Fruit fly (Drosophila melanogaster) whole organism, embryonic: Measurements from ENCODE around the gene Lnk.

Experiments
- Abd-B ChIP-seq: fragments of 200-800 bp; sonication (Bioruptor generic); optimal IDR thresholded peaks from 2 replicates; lab custom pipeline; 2018; ENCODE audit warnings: missing biosample characterization, mild to moderate bottlenecking, missing genetic modification characterization, moderate library complexity
- Bgb ChIP-seq: fragments of 200-800 bp; sonication (Bioruptor generic); IDR thresholded peaks from 2 replicates; pipeline ENCODE4 v1.3.6; 2022; ENCODE audit warnings: missing biosample characterization, missing genetic modification characterization; ENCODE audit not compliant: partially characterized antibody
- CG10147 ChIP-seq: fragments of 200-800 bp; sonication (Bioruptor generic); optimal IDR thresholded peaks from 2 replicates; lab custom pipeline; 2019; ENCODE audit warnings: missing biosample characterization, mild to moderate bottlenecking, missing genetic modification characterization, moderate library complexity
- CG10543 ChIP-seq: fragments of 200-800 bp; sonication (Bioruptor generic); optimal IDR thresholded peaks from 3 replicates; lab custom pipeline; 2017; ENCODE audit warnings: missing biosample characterization, mild to moderate bottlenecking, missing genetic modification characterization, moderate library complexity
- CG11723 ChIP-seq: fragments of 200-800 bp; sonication (Bioruptor generic); optimal IDR thresholded peaks from 2 replicates; lab custom pipeline; 2017; ENCODE audit warnings: missing biosample characterization, mild to moderate bottlenecking, missing genetic modification characterization
- CG12769 ChIP-seq: fragments of 200-800 bp; sonication (Bioruptor generic); optimal IDR thresholded peaks from 2 replicates; lab custom pipeline; 2019; ENCODE audit warnings: missing biosample characterization, mild to moderate bottlenecking, missing genetic modification characterization, moderate library complexity
- CG13296 ChIP-seq: fragments of 200-800 bp; sonication (Bioruptor generic); optimal IDR thresholded peaks from 3 replicates; lab custom pipeline; 2018; ENCODE audit warnings: missing biosample characterization, mild to moderate bottlenecking, missing genetic modification characterization
- CG14710 ChIP-seq: fragments of 200-800 bp; sonication (Bioruptor generic); optimal IDR thresholded peaks from 3 replicates; lab custom pipeline; 2019; ENCODE audit warnings: missing biosample characterization, mild to moderate bottlenecking, missing genetic modification characterization, moderate library complexity
- CG2712 ChIP-seq: fragments of 200-800 bp; optimal IDR thresholded peaks from 3 replicates; lab custom pipeline; 2019; ENCODE audit warnings: missing biosample characterization, mild to moderate bottlenecking, missing genetic modification characterization, moderate library complexity
- CG31388 ChIP-seq: fragments of 200-800 bp; sonication (Bioruptor generic); optimal IDR thresholded peaks from 2 replicates; lab custom pipeline; 2016; ENCODE audit warnings: missing biosample characterization, missing genetic modification characterization
- CG32767 ChIP-seq: fragments of 200-800 bp; sonication (Bioruptor generic); IDR thresholded peaks from 2 replicates; pipeline ENCODE4 v1.3.6; 2022; ENCODE audit warnings: missing biosample characterization, missing genetic modification characterization
- CG34376 ChIP-seq: fragments of 200-800 bp; sonication (Bioruptor generic); optimal IDR thresholded peaks from 2 replicates; lab custom pipeline; 2018; ENCODE audit warnings: missing biosample characterization, mild to moderate bottlenecking, missing genetic modification characterization
- CG3847 ChIP-seq: fragments of 200-800 bp; sonication (Bioruptor generic); IDR thresholded peaks from 2 replicates; pipeline ENCODE4 v1.3.6; 2022; ENCODE audit warnings: missing biosample characterization, missing genetic modification characterization
- CG43689 ChIP-seq: fragments of 200-800 bp; sonication (Bioruptor generic); IDR thresholded peaks from 2 replicates; pipeline ENCODE4 v1.3.6; 2022; ENCODE audit warnings: missing biosample characterization, missing genetic modification characterization
- CG4404 ChIP-seq: fragments of 200-800 bp; sonication (Bioruptor generic); IDR thresholded peaks from 2 replicates; pipeline ENCODE4 v1.3.6; 2022; ENCODE audit warnings: missing biosample characterization, missing genetic modification characterization
- CG6791 ChIP-seq: fragments of 200-800 bp; sonication (Bioruptor generic); IDR thresholded peaks from 3 replicates; pipeline ENCODE4 v1.3.6; 2022; ENCODE audit warnings: missing biosample characterization, missing genetic modification characterization; ENCODE audit not compliant: partially characterized antibody
- CG7745 ChIP-seq: fragments of 200-800 bp; sonication (Bioruptor generic); optimal IDR thresholded peaks from 2 replicates; lab custom pipeline; 2018; ENCODE audit warnings: missing biosample characterization, mild to moderate bottlenecking, missing genetic modification characterization, moderate library complexity
- CG7928 ChIP-seq: fragments of 200-800 bp; sonication (Bioruptor generic); optimal IDR thresholded peaks from 2 replicates; lab custom pipeline; 2017; ENCODE audit warnings: missing biosample characterization, mild to moderate bottlenecking, missing genetic modification characterization
- CG7987 ChIP-seq: fragments of 200-800 bp; sonication (Bioruptor generic); optimal IDR thresholded peaks from 2 replicates; lab custom pipeline; 2018; ENCODE audit warnings: missing biosample characterization, mild to moderate bottlenecking, missing genetic modification characterization, moderate library complexity
- Chrac-16 ChIP-seq: fragments of 200-800 bp; sonication (Bioruptor generic); optimal IDR thresholded peaks from 3 replicates; lab custom pipeline; 2016; ENCODE audit warnings: missing biosample characterization, missing genetic modification characterization
- CoRest ChIP-seq: fragments of 200-800 bp; sonication (Bioruptor generic); optimal IDR thresholded peaks from 3 replicates; lab custom pipeline; 2018; ENCODE audit warnings: missing biosample characterization, mild to moderate bottlenecking, missing genetic modification characterization, moderate library complexity
- Dad ChIP-seq: fragments of 200-800 bp; sonication (Bioruptor generic); optimal IDR thresholded peaks from 3 replicates; lab custom pipeline; 2016; ENCODE audit warnings: missing biosample characterization, missing genetic modification characterization
- Dip3 ChIP-seq: fragments of 200-800 bp; sonication (Bioruptor generic); optimal IDR thresholded peaks from 3 replicates; lab custom pipeline; 2016; ENCODE audit warnings: missing biosample characterization, missing genetic modification characterization
- E2f2 ChIP-seq: fragments of 200-800 bp; sonication (Bioruptor generic); IDR thresholded peaks from 2 replicates; pipeline ENCODE4 v1.3.6; 2022; ENCODE audit warnings: missing biosample characterization, missing genetic modification characterization
- H15 ChIP-seq: fragments of 200-800 bp; sonication (Bioruptor generic); IDR thresholded peaks from 3 replicates; pipeline ENCODE4 v1.3.6; 2022; ENCODE audit warnings: missing biosample characterization, missing genetic modification characterization
- HLH4C ChIP-seq: fragments of 200-800 bp; sonication (Bioruptor generic); IDR thresholded peaks from 3 replicates; pipeline ENCODE4 v1.3.6; 2022; ENCODE audit warnings: missing biosample characterization, missing genetic modification characterization; ENCODE audit not compliant: partially characterized antibody
- HmgZ ChIP-seq: fragments of 200-800 bp; sonication (Bioruptor generic); optimal IDR thresholded peaks from 2 replicates; lab custom pipeline; 2018; ENCODE audit warnings: missing biosample characterization, mild to moderate bottlenecking, missing genetic modification characterization
- Hr51 ChIP-seq, 2 experiments: fragments of 200-800 bp; sonication (Bioruptor generic); optimal IDR thresholded peaks; 2 replicates in 1 of 2; 3 replicates in 1 of 2; lab custom pipeline; 2016 to 2018; ENCODE audit warnings: missing biosample characterization in 2 of 2, missing genetic modification characterization in 2 of 2, mild to moderate bottlenecking in 1 of 2, moderate library complexity in 1 of 2
- Kr ChIP-seq: fragments of 200-800 bp; sonication (Bioruptor generic); optimal IDR thresholded peaks from 2 replicates; lab custom pipeline; 2017; ENCODE audit warnings: missing biosample characterization, mild to moderate bottlenecking, missing genetic modification characterization
- Lhr ChIP-seq: fragments of 200-800 bp; sonication (Bioruptor generic); optimal IDR thresholded peaks from 3 replicates; lab custom pipeline; 2017; ENCODE audit warnings: mild to moderate bottlenecking, missing biosample characterization, missing genetic modification reagents, missing genetic modification characterization
- Mad ChIP-seq: fragments of 200-800 bp; sonication (Bioruptor generic); optimal IDR thresholded peaks from 2 replicates; lab custom pipeline; 2016; ENCODE audit warnings: missing biosample characterization, missing genetic modification characterization
- Myb ChIP-seq: fragments of 200-800 bp; sonication (Bioruptor generic); optimal IDR thresholded peaks from 2 replicates; lab custom pipeline; 2016; ENCODE audit warnings: missing biosample characterization, missing genetic modification characterization
- Optix ChIP-seq: fragments of 200-800 bp; sonication (Bioruptor generic); IDR thresholded peaks from 3 replicates; pipeline ENCODE4 v1.3.6; 2022; ENCODE audit warnings: missing biosample characterization, missing genetic modification characterization
- Sry-δ ChIP-seq: fragments of 200-800 bp; sonication (Bioruptor generic); optimal IDR thresholded peaks from 2 replicates; lab custom pipeline; 2016; ENCODE audit warnings: missing biosample characterization, missing genetic modification characterization
- Stat92E ChIP-seq, 3 experiments: fragments of >200 bp in 2 of 3; fragments of 200-800 bp in 1 of 3; sonication (Bioruptor generic) in 1 of 3; optimal IDR thresholded peaks; 2 replicates each; lab custom pipeline; 2017 to 2019; ENCODE audit warnings: missing biosample characterization in 3 of 3, missing genetic modification characterization in 3 of 3, mild to moderate bottlenecking in 1 of 3, moderate library complexity in 1 of 3
- Taf1 ChIP-seq: fragments of 200-800 bp; sonication (Bioruptor generic); IDR thresholded peaks from 2 replicates; pipeline ENCODE4 v1.3.6; 2022; ENCODE audit warnings: missing biosample characterization, missing genetic modification characterization
- aop ChIP-seq: fragments of 200-800 bp; sonication (Bioruptor generic); IDR thresholded peaks from 2 replicates; pipeline ENCODE4 v1.3.6; 2022; ENCODE audit warnings: missing biosample characterization, missing genetic modification characterization
- bab2 ChIP-seq: fragments of 200-800 bp; sonication (Bioruptor generic); optimal IDR thresholded peaks from 2 replicates; lab custom pipeline; 2016; ENCODE audit warnings: missing biosample characterization, missing genetic modification characterization
- cwo ChIP-seq: fragments of 200-800 bp; sonication (Bioruptor generic); optimal IDR thresholded peaks from 3 replicates; lab custom pipeline; 2017; ENCODE audit warnings: missing biosample characterization, missing genetic modification characterization, mild to moderate bottlenecking, moderate library complexity, missing genetic modification reagents
- da ChIP-seq: fragments of 200-800 bp; sonication (Bioruptor generic); optimal IDR thresholded peaks from 2 replicates; lab custom pipeline; 2016; ENCODE audit warnings: missing biosample characterization, missing genetic modification characterization
- dan ChIP-seq: fragments of 200-800 bp; sonication (Bioruptor generic); IDR thresholded peaks from 2 replicates; pipeline ENCODE4 v1.3.6; 2022; ENCODE audit warnings: missing biosample characterization, missing genetic modification characterization
- dpn ChIP-seq, 2 experiments: fragments of 200-800 bp; sonication (Bioruptor generic); optimal IDR thresholded peaks; 3 replicates each; lab custom pipeline; 2016; ENCODE audit warnings: missing biosample characterization in 2 of 2, missing genetic modification characterization in 2 of 2
- gsb-n ChIP-seq: fragments of 200-800 bp; sonication (Bioruptor generic); optimal IDR thresholded peaks from 3 replicates; lab custom pipeline; 2018; ENCODE audit warnings: missing biosample characterization, mild to moderate bottlenecking, missing genetic modification characterization
- lbe ChIP-seq: fragments of 200-800 bp; sonication (Bioruptor generic); optimal IDR thresholded peaks from 2 replicates; lab custom pipeline; 2016; ENCODE audit warnings: missing biosample characterization, mild to moderate bottlenecking, missing genetic modification characterization
- lilli ChIP-seq: fragments of 200-800 bp; sonication (Bioruptor generic); optimal IDR thresholded peaks from 3 replicates; lab custom pipeline; 2016; ENCODE audit warnings: missing biosample characterization, missing genetic modification characterization
- mld ChIP-seq: fragments of 200-800 bp; sonication (Bioruptor generic); IDR thresholded peaks from 3 replicates; pipeline ENCODE4 v1.3.6; 2022; ENCODE audit warnings: missing biosample characterization, missing genetic modification characterization; ENCODE audit not compliant: partially characterized antibody
- seq ChIP-seq: fragments of 200-800 bp; sonication (Bioruptor generic); IDR thresholded peaks from 2 replicates; pipeline ENCODE4 v1.3.6; 2022; ENCODE audit warnings: missing biosample characterization, missing genetic modification characterization
- tap ChIP-seq: fragments of 200-800 bp; optimal IDR thresholded peaks from 3 replicates; lab custom pipeline; 2019; ENCODE audit warnings: missing biosample characterization, mild to moderate bottlenecking, missing genetic modification characterization, moderate library complexity
- tgo ChIP-seq: fragments of 200-800 bp; sonication (Bioruptor generic); IDR thresholded peaks from 3 replicates; pipeline ENCODE4 v1.3.6; 2022; ENCODE audit warnings: missing biosample characterization, missing genetic modification characterization
- tio ChIP-seq: fragments of 200-800 bp; sonication (Bioruptor generic); optimal IDR thresholded peaks from 2 replicates; lab custom pipeline; 2017; ENCODE audit warnings: missing biosample characterization, missing genetic modification characterization, inconsistent platforms
- vfl ChIP-seq: fragments of 200-800 bp; sonication (Bioruptor generic); optimal IDR thresholded peaks from 2 replicates; lab custom pipeline; 2016; ENCODE audit warnings: missing biosample characterization, missing genetic modification characterization

Lnk gene

dm6 chr3R:25893272-25893671 is 4.9 kb downstream of the Lnk start, which contains the start of gene CG5913 (continued):
- TF ChIP-seq Dad (GFP tag; lab: Kevin White, UChicago) (no peak), CG7987 (GFP tag; lab: Kevin White, UChicago) (no peak), dpn (GFP tag; optimal IDR thresholded peaks at IDR 0.05; lab: Kevin White, UChicago) (no peak), Hr51 (GFP tag; optimal IDR thresholded peaks at IDR 0.05; lab: Kevin White, UChicago) (no peak), Abd-B (GFP tag; lab: Kevin White, UChicago) (no peak), Stat92E (GFP tag; optimal IDR thresholded peaks at IDR 0.05; lab: Kevin White, UChicago) (no peak), CG3847 (peak; percentile 53), CG6791 (0 out of 3 replicates have a peak, but pooled peaks have one; percentile 25), CG13296 (GFP tag; lab: Kevin White, UChicago) (no peak), Taf1 (GFP tag; lab: Robert Waterston, UW) (no peak), tio (GFP tag; lab: Kevin White, UChicago) (no peak), gsb-n (tag; lab: Kevin White, UChicago) (no peak), HmgZ (tag; lab: Kevin White, UChicago) (peak; percentile 47), vfl (no peak), da (GFP tag; lab: Kevin White, UChicago) (no peak), CoRest (no peak), Dip3 (GFP tag; lab: Kevin White, UChicago) (no peak), CG43689 (GFP tag; lab: Robert Waterston, UW) (no peak), CG32767 (GFP tag; lab: Robert Waterston, UW) (no peak), CG14710 (tag; lab: Kevin White, UChicago) (peak; percentile 49), lbe (GFP tag; lab: Kevin White, UChicago) (no peak), CG12769 (tag; lab: Kevin White, UChicago) (no peak), tgo (GFP tag; lab: Robert Waterston, UW) (no peak), tap (tag; lab: Kevin White, UChicago) (no peak), E2f2 (peak; percentile 70), Chrac-16 (GFP tag; lab: Kevin White, UChicago) (no peak), Bgb (GFP tag; lab: Robert Waterston, UW) (0 out of 2 replicates have a peak, but pooled peaks have one; percentile 12), CG7745 (tag; lab: Kevin White, UChicago) (no peak), mld (GFP tag; lab: Robert Waterston, UW) (no peak), seq (GFP tag; lab: Robert Waterston, UW) (no peak), HLH4C (GFP tag; lab: Robert Waterston, UW) (no peak), CG11723 (no peak), CG7928 (GFP tag; lab: Kevin White, UChicago) (no peak), Mad (GFP tag; lab: Kevin White, UChicago) (no peak), CG10543 (GFP tag; lab: Kevin White, UChicago) (no peak), Optix (GFP tag; lab: Robert Waterston, UW) (no peak), CG4404 (no peak), CG34376 (GFP tag; lab: Kevin White, UChicago) (no peak), bab2 (GFP tag; lab: Kevin White, UChicago) (no peak), aop (no peak), CG31388 (GFP tag; lab: Kevin White, UChicago) (no peak), dan (GFP tag; lab: Robert Waterston, UW) (no peak), Myb (GFP tag; lab: Kevin White, UChicago) (peak; percentile 77), Sry-δ (no peak), Lhr (peak; percentile 53), Kr (no peak), CG2712 (tag; lab: Kevin White, UChicago) (no peak), CG10147 (GFP tag; lab: Kevin White, UChicago) (no peak), H15 (GFP tag; lab: Robert Waterston, UW) (no peak), lilli (GFP tag; lab: Kevin White, UChicago) (no peak), cwo (GFP tag; lab: Kevin White, UChicago) (no peak)
